Worm (Caenorhabditis elegans): ENCODE data around the gene ire-1.

The ire-1 gene

ce11 chrII:8128273-8129039 is 3.7 kb upstream of the ire-1 start (continued):
- TF ChIP-seq pqm-1 (tag; optimal IDR thresholded peaks at IDR 0.05) (no peak), nhr-67 (tag; optimal IDR thresholded peaks at IDR 0.05) (no peak), skn-1 (tag; optimal IDR thresholded peaks at IDR 0.05) (peak; percentile 27), ceh-9 (tag; optimal IDR thresholded peaks at IDR 0.05) (no peak)

- TF ChIP-seq nhr-237 (tag; optimal IDR thresholded peaks at IDR 0.05) (no peak), ztf-11 (tag; optimal IDR thresholded peaks at IDR 0.05) (no peak), lsy-12 (tag; optimal IDR thresholded peaks at IDR 0.05) (no peak)
Observed at ce11 chrII:8127794-8128193, 3.1 kb upstream of the ire-1 start.

- TF ChIP-seq lin-15B (tag; optimal IDR thresholded peaks at IDR 0.05): no peak
- no peak for TF ChIP-seq elt-1 (tag; optimal IDR thresholded peaks at IDR 0.05)
- TF ChIP-seq nhr-28 (tag; optimal IDR thresholded peaks at IDR 0.05): no peak
- TF ChIP-seq unc-62 (GFP tag; optimal IDR thresholded peaks at IDR 0.05): no peak
- no peak for TF ChIP-seq ztf-11 (tag; optimal IDR thresholded peaks at IDR 0.05)
- peak; percentile 95 for TF ChIP-seq pqm-1 (tag; optimal IDR thresholded peaks at IDR 0.05)
- TF ChIP-seq pha-4 (tag; optimal IDR thresholded peaks at IDR 0.05): peak; percentile 82
- TF ChIP-seq lin-39 (tag; optimal IDR thresholded peaks at IDR 0.05): peak; percentile 23
- TF ChIP-seq mdl-1 (tag; optimal IDR thresholded peaks at IDR 0.05): no peak
- no peak for TF ChIP-seq ceh-16 (tag; optimal IDR thresholded peaks at IDR 0.05)
- TF ChIP-seq elt-2 (tag; optimal IDR thresholded peaks at IDR 0.05): peak; percentile 93
- TF ChIP-seq nhr-25 (tag; optimal IDR thresholded peaks at IDR 0.05): no peak
- no peak for TF ChIP-seq nhr-76 (tag; optimal IDR thresholded peaks at IDR 0.05)
- peak; percentile 4 for TF ChIP-seq nfya-1 (tag; optimal IDR thresholded peaks at IDR 0.05; ENCODE audit: insufficient read depth)
- TF ChIP-seq ztf-4 (tag; optimal IDR thresholded peaks at IDR 0.05): no peak
- TF ChIP-seq aly-2 (tag; optimal IDR thresholded peaks at IDR 0.05): no peak
- no peak for TF ChIP-seq nhr-23 (tag; optimal IDR thresholded peaks at IDR 0.05)
- TF ChIP-seq jun-1 (tag; optimal IDR thresholded peaks at IDR 0.05): peak; percentile 65
- no peak for TF ChIP-seq fkh-2 (tag; optimal IDR thresholded peaks at IDR 0.05)
Observed at ce11 chrII:8127290-8127689, 2.6 kb upstream of the ire-1 start.

ce11 chrII:8126617-8127016 is 1.9 kb upstream of the ire-1 start:
- TF ChIP-seq nhr-237 (tag; optimal IDR thresholded peaks at IDR 0.05) (no peak), unc-62 (GFP tag; optimal IDR thresholded peaks at IDR 0.05) (no peak), daf-12 (tag; optimal IDR thresholded peaks at IDR 0.05) (no peak), nhr-76 (tag; optimal IDR thresholded peaks at IDR 0.05) (no peak), fos-1 (tag; optimal IDR thresholded peaks at IDR 0.05) (no peak), ztf-11 (tag; optimal IDR thresholded peaks at IDR 0.05) (no peak), ama-1 (optimal IDR thresholded peaks at IDR 0.05) (no peak), elt-1 (tag; optimal IDR thresholded peaks at IDR 0.05) (no peak), unc-39 (tag; optimal IDR thresholded peaks at IDR 0.05) (no peak), hmg-11 (tag; optimal IDR thresholded peaks at IDR 0.05) (no peak), R02D3.7 (tag; optimal IDR thresholded peaks at IDR 0.05) (no peak), nhr-12 (tag; optimal IDR thresholded peaks at IDR 0.05) (no peak), zag-1 (tag; optimal IDR thresholded peaks at IDR 0.05) (no peak), ceh-9 (tag; optimal IDR thresholded peaks at IDR 0.05) (no peak)

ce11 chrII:8126132-8126531 is 1.4 kb upstream of the ire-1 start:
- peak; percentile 63 for TF ChIP-seq snpc-4 (tag; optimal IDR thresholded peaks at IDR 0.05)
- no peak for TF ChIP-seq skn-1 (tag; optimal IDR thresholded peaks at IDR 0.05)
- no peak for TF ChIP-seq ceh-9 (tag; optimal IDR thresholded peaks at IDR 0.05)
- peak; percentile 7 for TF ChIP-seq lsy-12 (tag; optimal IDR thresholded peaks at IDR 0.05)
- no peak for TF ChIP-seq eor-1 (tag; optimal IDR thresholded peaks at IDR 0.05)
- peak; percentile 14 for TF ChIP-seq pha-4 (tag; optimal IDR thresholded peaks at IDR 0.05)
- no peak for TF ChIP-seq sea-2 (GFP tag; optimal IDR thresholded peaks at IDR 0.05)
- TF ChIP-seq elt-1 (tag; optimal IDR thresholded peaks at IDR 0.05): no peak
- TF ChIP-seq nhr-12 (tag; optimal IDR thresholded peaks at IDR 0.05): no peak
- TF ChIP-seq ceh-82 (tag; optimal IDR thresholded peaks at IDR 0.05): no peak
- peak; percentile 31 for TF ChIP-seq elt-2 (tag; optimal IDR thresholded peaks at IDR 0.05)
- peak; percentile 31 for TF ChIP-seq unc-62 (GFP tag; optimal IDR thresholded peaks at IDR 0.05)
- TF ChIP-seq nhr-11 (tag; optimal IDR thresholded peaks at IDR 0.05): no peak
- peak; percentile 20 for TF ChIP-seq lin-15B (tag; optimal IDR thresholded peaks at IDR 0.05)
- TF ChIP-seq ztf-11 (tag; optimal IDR thresholded peaks at IDR 0.05): no peak
- TF ChIP-seq zag-1 (tag; optimal IDR thresholded peaks at IDR 0.05): no peak
- TF ChIP-seq tbx-2 (tag; optimal IDR thresholded peaks at IDR 0.05): no peak
- no peak for TF ChIP-seq egl-27 (tag; optimal IDR thresholded peaks at IDR 0.05)
- peak; percentile 88 for TF ChIP-seq lin-39 (tag; optimal IDR thresholded peaks at IDR 0.05)
- no peak for TF ChIP-seq jun-1 (tag; optimal IDR thresholded peaks at IDR 0.05)
- TF ChIP-seq ztf-4 (tag; optimal IDR thresholded peaks at IDR 0.05): no peak
- TF ChIP-seq ceh-28 (tag; optimal IDR thresholded peaks at IDR 0.05): peak; percentile 61
- peak; percentile 13 for TF ChIP-seq ama-1 (optimal IDR thresholded peaks at IDR 0.05)
- no peak for TF ChIP-seq R02D3.7 (tag; optimal IDR thresholded peaks at IDR 0.05)
- TF ChIP-seq nhr-237 (tag; optimal IDR thresholded peaks at IDR 0.05): no peak
- no peak for TF ChIP-seq ZK546.5 (tag; optimal IDR thresholded peaks at IDR 0.05)
- no peak for TF ChIP-seq nhr-67 (tag; optimal IDR thresholded peaks at IDR 0.05)
- TF ChIP-seq mml-1 (tag; optimal IDR thresholded peaks at IDR 0.05): no peak
- no peak for TF ChIP-seq fos-1 (tag; optimal IDR thresholded peaks at IDR 0.05)
- TF ChIP-seq fkh-10 (GFP tag; optimal IDR thresholded peaks at IDR 0.05): peak; percentile 30
- TF ChIP-seq daf-12 (tag; optimal IDR thresholded peaks at IDR 0.05): no peak

Measured in whole organism, L3 larva.